Worm (Caenorhabditis elegans) whole organism, L3 larva: ENCODE measurements around the gene xpd-1.

Source experiments
- nhr-12 ChIP-seq: fragments of 150-350 bp; optimal IDR thresholded peaks from 2 replicates; lab custom pipeline; 2014; ENCODE audit warnings: missing biosample characterization, missing genetic modification characterization
- nhr-28 ChIP-seq: fragments of 150-350 bp; optimal IDR thresholded peaks from 2 replicates; lab custom pipeline; 2014; ENCODE audit warnings: missing biosample characterization, missing genetic modification characterization
- ztf-11 ChIP-seq: fragments of 150-350 bp; optimal IDR thresholded peaks from 2 replicates; lab custom pipeline; 2014; ENCODE audit warnings: missing biosample characterization, missing genetic modification characterization

ce11 chrIII:220368-220767, 44.5 kb upstream of the xpd-1 start:
- TF ChIP-seq nhr-28 (no peak), nhr-12 (tag; lab: Kevin White, UChicago) (no peak), ztf-11 (tag; lab: Kevin White, UChicago) (no peak)
